Fruit fly (Drosophila melanogaster) whole organism, prepupa: ENCODE data around the gene CG13002.

Experiments used
- Blimp-1 ChIP-seq: fragments of 200-800 bp; sonication (Bioruptor generic); optimal IDR thresholded peaks from 3 replicates; lab custom pipeline; 2017; ENCODE audit warnings: missing biosample characterization, missing genetic modification characterization, mild to moderate bottlenecking, moderate library complexity, missing genetic modification reagents
- CG10631 ChIP-seq: fragments of 200-800 bp; sonication (Bioruptor generic); optimal IDR thresholded peaks from 2 replicates; lab custom pipeline; 2016; ENCODE audit warnings: missing biosample characterization, missing genetic modification characterization
- CG11294 ChIP-seq: fragments of 200-800 bp; sonication (Bioruptor generic); IDR thresholded peaks from 2 replicates; pipeline ENCODE4 v1.3.6; 2022; ENCODE audit warnings: missing biosample characterization, missing genetic modification characterization
- CG11902 ChIP-seq: fragments of 200-800 bp; sonication (Bioruptor generic); optimal IDR thresholded peaks from 3 replicates; lab custom pipeline; 2016; ENCODE audit warnings: missing biosample characterization, missing genetic modification characterization
- CG15336 ChIP-seq: fragments of 200-800 bp; sonication (Bioruptor generic); IDR thresholded peaks from 2 replicates; pipeline ENCODE4 v1.3.6; 2022; ENCODE audit warnings: missing biosample characterization, missing genetic modification characterization
- CG1621 ChIP-seq: fragments of 200-800 bp; sonication (Bioruptor generic); optimal IDR thresholded peaks from 3 replicates; lab custom pipeline; 2018; ENCODE audit warnings: missing biosample characterization, mild to moderate bottlenecking, missing genetic modification characterization
- CG3032 ChIP-seq: fragments of 200-800 bp; optimal IDR thresholded peaks from 2 replicates; lab custom pipeline; 2019; ENCODE audit warnings: missing biosample characterization, mild to moderate bottlenecking, missing genetic modification characterization, moderate library complexity
- CG31627 ChIP-seq: fragments of 200-800 bp; sonication (Bioruptor generic); optimal IDR thresholded peaks from 3 replicates; lab custom pipeline; 2016; ENCODE audit warnings: missing biosample characterization, missing genetic modification characterization
- CG32006 ChIP-seq: fragments of 200-800 bp; sonication (Bioruptor generic); optimal IDR thresholded peaks from 3 replicates; lab custom pipeline; 2017; ENCODE audit warnings: missing biosample characterization, mild to moderate bottlenecking, missing genetic modification characterization
- CG34406 ChIP-seq: fragments of 200-800 bp; sonication (Bioruptor generic); optimal IDR thresholded peaks from 3 replicates; lab custom pipeline; 2016; ENCODE audit warnings: missing biosample characterization, missing genetic modification characterization
- CG3919 ChIP-seq: fragments of 200-800 bp; sonication (Bioruptor generic); optimal IDR thresholded peaks from 3 replicates; lab custom pipeline; 2016; ENCODE audit warnings: missing biosample characterization, missing genetic modification characterization
- CG4318 ChIP-seq: fragments of 200-800 bp; sonication (Bioruptor generic); optimal IDR thresholded peaks from 3 replicates; lab custom pipeline; 2017; ENCODE audit warnings: missing biosample characterization, mild to moderate bottlenecking, missing genetic modification characterization
- CG6163 ChIP-seq: fragments of 200-800 bp; sonication (Bioruptor generic); IDR thresholded peaks from 3 replicates; pipeline ENCODE4 v1.3.6; 2022; ENCODE audit warnings: missing biosample characterization, missing genetic modification characterization
- CG6276 ChIP-seq: fragments of 200-800 bp; sonication (Bioruptor generic); optimal IDR thresholded peaks from 2 replicates; lab custom pipeline; 2017; ENCODE audit warnings: missing biosample characterization, mild to moderate bottlenecking, missing genetic modification characterization
- CG6792 ChIP-seq: fragments of 200-800 bp; sonication (Bioruptor generic); optimal IDR thresholded peaks from 3 replicates; lab custom pipeline; 2016; ENCODE audit warnings: missing biosample characterization, missing genetic modification characterization
- CG6808 ChIP-seq: fragments of 200-800 bp; sonication (Bioruptor generic); optimal IDR thresholded peaks from 3 replicates; lab custom pipeline; 2017; ENCODE audit warnings: missing biosample characterization, missing genetic modification characterization, mild to moderate bottlenecking, moderate library complexity, missing genetic modification reagents
- CG7368 ChIP-seq: fragments of 200-800 bp; sonication (Bioruptor generic); optimal IDR thresholded peaks from 3 replicates; lab custom pipeline; 2016; ENCODE audit warnings: missing biosample characterization, missing genetic modification characterization
- CG8319 ChIP-seq: fragments of 200-800 bp; sonication (Bioruptor generic); optimal IDR thresholded peaks from 3 replicates; lab custom pipeline; 2016; ENCODE audit warnings: missing biosample characterization, missing genetic modification characterization
- CG9139 ChIP-seq: fragments of 200-800 bp; sonication (Bioruptor generic); optimal IDR thresholded peaks from 3 replicates; lab custom pipeline; 2017; ENCODE audit warnings: missing biosample characterization, mild to moderate bottlenecking, missing genetic modification characterization
- Eip75B ChIP-seq: fragments of 200-800 bp; sonication (Bioruptor generic); optimal IDR thresholded peaks from 3 replicates; lab custom pipeline; 2016; ENCODE audit warnings: missing biosample characterization, missing genetic modification characterization
- Eip78C ChIP-seq: fragments of 200-800 bp; sonication (Bioruptor generic); peaks from one replicate; lab custom pipeline; 2016; ENCODE audit warnings: missing biosample characterization, missing genetic modification characterization
- Eip93F ChIP-seq: fragments of 200-800 bp; sonication (Bioruptor generic); optimal IDR thresholded peaks from 2 replicates; lab custom pipeline; 2016; ENCODE audit warnings: missing biosample characterization, mild to moderate bottlenecking, missing genetic modification characterization
- Ets21C ChIP-seq: fragments of 200-800 bp; sonication (Bioruptor generic); optimal IDR thresholded peaks from 3 replicates; lab custom pipeline; 2016; ENCODE audit warnings: missing biosample characterization, missing genetic modification characterization
- Ets96B ChIP-seq: fragments of 200-800 bp; optimal IDR thresholded peaks from 2 replicates; lab custom pipeline; 2019; ENCODE audit warnings: missing biosample characterization, mild to moderate bottlenecking, missing genetic modification characterization, moderate library complexity
- Gug ChIP-seq: fragments of 200-800 bp; sonication (Bioruptor generic); IDR thresholded peaks from 2 replicates; pipeline ENCODE4 v1.3.6; 2022; ENCODE audit warnings: missing biosample characterization, missing genetic modification characterization
- Hr38 ChIP-seq: sonication (Bioruptor generic); optimal IDR thresholded peaks from 2 replicates; lab custom pipeline; 2016; ENCODE audit warnings: missing biosample characterization, missing genetic modification characterization
- Hr39 ChIP-seq: fragments of 200-800 bp; sonication (Bioruptor generic); optimal IDR thresholded peaks from 2 replicates; lab custom pipeline; 2016; ENCODE audit warnings: missing biosample characterization, missing genetic modification characterization
- Met ChIP-seq: fragments of 200-800 bp; sonication (Bioruptor generic); optimal IDR thresholded peaks from 3 replicates; lab custom pipeline; 2016; ENCODE audit warnings: missing biosample characterization, missing genetic modification characterization
- OdsH ChIP-seq: fragments of 200-800 bp; sonication (Bioruptor generic); optimal IDR thresholded peaks from 3 replicates; lab custom pipeline; 2016; ENCODE audit warnings: missing biosample characterization, missing genetic modification characterization
- Smox ChIP-seq: fragments of 200-800 bp; sonication (Bioruptor generic); optimal IDR thresholded peaks from 3 replicates; lab custom pipeline; 2016; ENCODE audit warnings: missing biosample characterization, missing genetic modification characterization
- Sox102F ChIP-seq: fragments of 200-800 bp; sonication (Bioruptor generic); optimal IDR thresholded peaks from 2 replicates; lab custom pipeline; 2016; ENCODE audit warnings: missing biosample characterization, mild to moderate bottlenecking, missing genetic modification characterization
- Sox15 ChIP-seq: fragments of 200-800 bp; sonication (Bioruptor generic); optimal IDR thresholded peaks from 3 replicates; lab custom pipeline; 2016; ENCODE audit warnings: missing biosample characterization, missing genetic modification characterization
- achi ChIP-seq: fragments of 200-800 bp; sonication (Bioruptor generic); optimal IDR thresholded peaks from 3 replicates; lab custom pipeline; 2016; ENCODE audit warnings: missing biosample characterization, missing genetic modification characterization
- acj6 ChIP-seq: fragments of 200-800 bp; sonication (Bioruptor generic); optimal IDR thresholded peaks from 3 replicates; lab custom pipeline; 2016; ENCODE audit warnings: missing biosample characterization, missing genetic modification characterization
- dac ChIP-seq: fragments of 200-800 bp; sonication (Bioruptor generic); optimal IDR thresholded peaks from 2 replicates; lab custom pipeline; 2017; ENCODE audit warnings: missing biosample characterization, mild to moderate bottlenecking, missing genetic modification characterization
- dsx ChIP-seq: fragments of 200-800 bp; optimal IDR thresholded peaks from 3 replicates; lab custom pipeline; 2019; ENCODE audit warnings: missing biosample characterization, mild to moderate bottlenecking, missing genetic modification characterization, moderate library complexity; ENCODE audit not compliant: poor library complexity, severe bottlenecking
- fd59A ChIP-seq: fragments of 200-800 bp; sonication (Bioruptor generic); optimal IDR thresholded peaks from 2 replicates; lab custom pipeline; 2017; ENCODE audit warnings: missing biosample characterization, mild to moderate bottlenecking, missing genetic modification characterization, missing genetic modification reagents
- fd85E ChIP-seq: fragments of 200-800 bp; sonication (Bioruptor generic); optimal IDR thresholded peaks from 3 replicates; lab custom pipeline; 2016; ENCODE audit warnings: missing biosample characterization, missing genetic modification characterization
- fkh ChIP-seq: fragments of 200-800 bp; sonication (Bioruptor generic); optimal IDR thresholded peaks from 3 replicates; lab custom pipeline; 2017; ENCODE audit warnings: missing biosample characterization, mild to moderate bottlenecking, missing genetic modification characterization, moderate library complexity
- lz ChIP-seq: fragments of 200-800 bp; sonication (Bioruptor generic); optimal IDR thresholded peaks from 3 replicates; lab custom pipeline; 2016; ENCODE audit warnings: missing biosample characterization, missing genetic modification characterization
- net ChIP-seq: fragments of 200-800 bp; sonication (Bioruptor generic); optimal IDR thresholded peaks from 3 replicates; lab custom pipeline; 2016; ENCODE audit warnings: missing biosample characterization, missing genetic modification characterization
- salr ChIP-seq, 2 experiments: fragments of 200-800 bp; sonication (Bioruptor generic); optimal IDR thresholded peaks; 3 replicates each; lab custom pipeline; 2016 to 2018; ENCODE audit warnings: missing biosample characterization in 2 of 2, missing genetic modification characterization in 2 of 2, mild to moderate bottlenecking in 1 of 2
- spab ChIP-seq: fragments of 200-800 bp; sonication (Bioruptor generic); optimal IDR thresholded peaks from 2 replicates; lab custom pipeline; 2017; ENCODE audit warnings: missing biosample characterization, mild to moderate bottlenecking, missing genetic modification characterization, missing genetic modification reagents
- svp ChIP-seq: fragments of 200-800 bp; sonication (Bioruptor generic); peaks from one replicate; lab custom pipeline; 2016; ENCODE audit warnings: missing biosample characterization, missing genetic modification characterization
- topi ChIP-seq: fragments of 200-800 bp; sonication (Bioruptor generic); optimal IDR thresholded peaks from 3 replicates; lab custom pipeline; 2016; ENCODE audit warnings: missing biosample characterization, missing genetic modification characterization
- vri ChIP-seq: fragments of 200-800 bp; sonication (Bioruptor generic); optimal IDR thresholded peaks from 3 replicates; lab custom pipeline; 2016; ENCODE audit warnings: missing biosample characterization, mild to moderate bottlenecking, missing genetic modification characterization

CG13002 gene

DNA sequence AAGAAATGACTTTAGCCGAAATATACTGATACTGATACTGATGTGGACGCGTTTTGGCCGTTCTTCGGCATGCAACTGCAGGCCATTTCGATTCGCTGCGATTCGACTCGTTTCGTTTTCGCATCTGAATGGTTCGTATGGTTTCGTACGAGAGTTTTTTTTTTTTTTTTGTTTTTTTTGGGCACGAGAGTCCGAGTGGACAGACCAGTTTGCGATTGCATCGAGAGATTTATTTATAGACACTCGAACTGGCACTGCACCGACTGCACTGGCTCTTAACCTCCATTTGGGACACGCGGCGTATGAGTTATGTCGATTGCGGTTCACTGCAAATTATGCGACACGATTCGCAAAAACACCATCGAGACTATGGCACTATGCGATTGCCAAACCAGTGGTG, 16.5 kb downstream of the CG13002 start (continued):
- TF ChIP-seq Blimp-1 (GFP tag; lab: Kevin White, UChicago) (no peak), Eip78C (GFP tag; lab: Kevin White, UChicago) (peak; percentile 57), CG7368 (GFP tag; lab: Kevin White, UChicago) (no peak), CG6163 (GFP tag; lab: Robert Waterston, UW) (peak; percentile 61; the same call in 2 of the 3 replicates), CG34406 (GFP tag; lab: Kevin White, UChicago) (no peak), CG10631 (GFP tag; lab: Kevin White, UChicago) (no peak), dac (GFP tag; lab: Kevin White, UChicago) (no peak), CG3032 (tag; lab: Kevin White, UChicago) (no peak), CG32006 (GFP tag; lab: Kevin White, UChicago) (no peak), CG6276 (peak; percentile 35), Smox (GFP tag; lab: Kevin White, UChicago) (no peak), fkh (GFP tag; lab: Kevin White, UChicago) (no peak), achi (GFP tag; lab: Kevin White, UChicago) (no peak), CG31627 (GFP tag; lab: Kevin White, UChicago) (no peak), salr (GFP tag; optimal IDR thresholded peaks at IDR 0.05; lab: Kevin White, UChicago) (no peak), lz (GFP tag; lab: Kevin White, UChicago) (no peak), fd59A (GFP tag; lab: Kevin White, UChicago) (no peak), CG1621 (tag; lab: Kevin White, UChicago) (no peak), Eip93F (GFP tag; lab: Kevin White, UChicago) (no peak), acj6 (no peak), CG4318 (GFP tag; lab: Kevin White, UChicago) (no peak), CG8319 (GFP tag; lab: Kevin White, UChicago) (no peak), CG15336 (GFP tag; lab: Robert Waterston, UW) (peak; percentile 50; the same call in 1 of the 2 replicates), CG11294 (GFP tag; lab: Robert Waterston, UW) (no peak), Met (GFP tag; lab: Kevin White, UChicago) (no peak), Ets96B (tag; lab: Kevin White, UChicago) (peak; percentile 17), dsx (peak; percentile 14), CG6792 (GFP tag; lab: Kevin White, UChicago) (no peak), Eip75B (GFP tag; lab: Kevin White, UChicago) (no peak), CG6808 (GFP tag; lab: Kevin White, UChicago) (peak; percentile 51), vri (GFP tag; lab: Kevin White, UChicago) (no peak), CG3919 (no peak), Sox15 (GFP tag; lab: Kevin White, UChicago) (no peak), Hr38 (GFP tag; lab: Kevin White, UChicago) (no peak)
- TF ChIP-seq, all 60 proteins: peak for 15

DNA sequence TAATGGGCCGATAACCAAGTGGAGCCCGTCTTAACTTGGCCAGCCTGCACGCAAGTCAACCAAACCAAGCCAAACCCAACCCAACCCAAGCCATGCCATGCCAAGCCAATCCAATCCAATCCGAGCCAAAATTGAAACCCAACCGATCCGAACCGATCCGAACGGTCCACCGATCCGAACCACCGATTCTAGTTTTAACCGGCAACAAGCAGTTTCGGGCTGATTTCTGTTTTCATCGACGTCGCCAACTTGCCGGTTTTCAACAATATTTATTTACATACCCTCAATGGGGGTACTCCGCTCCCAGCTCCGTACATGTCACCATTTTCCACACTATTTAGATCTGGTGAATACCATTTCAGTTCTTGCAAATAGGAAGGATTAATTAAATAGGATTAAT, 17.4 kb downstream of the CG13002 start:
- TF ChIP-seq fkh (GFP tag; lab: Kevin White, UChicago) = peak; percentile 9
- peak; percentile 55 for TF ChIP-seq Eip78C (GFP tag; lab: Kevin White, UChicago)
- TF ChIP-seq Ets21C (GFP tag; lab: Kevin White, UChicago) = no peak

DNA sequence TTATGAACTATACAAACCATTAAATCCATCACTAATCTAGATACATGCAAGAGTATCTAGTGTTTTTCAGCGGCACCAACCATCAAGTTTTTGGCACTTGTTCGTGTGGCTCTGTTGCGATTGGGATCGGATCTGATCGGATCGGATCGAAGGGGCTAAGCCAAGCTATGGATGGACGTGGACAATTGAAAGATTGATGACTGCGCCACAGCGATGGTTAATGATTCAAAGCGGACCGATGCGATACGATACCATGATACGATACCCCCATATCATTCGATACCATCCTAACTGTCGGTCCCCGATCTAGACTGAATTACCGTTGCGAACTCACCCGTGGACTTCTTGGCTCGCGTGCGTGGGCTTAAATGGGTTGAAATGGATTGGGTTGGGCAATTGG, 18.1 kb downstream of the CG13002 start:
- TF ChIP-seq Hr39 (GFP tag; lab: Kevin White, UChicago) (no peak), svp (no peak), CG3032 (tag; lab: Kevin White, UChicago) (no peak), Eip78C (GFP tag; lab: Kevin White, UChicago) (no peak), CG3919 (no peak), CG11902 (GFP tag; lab: Kevin White, UChicago) (no peak), OdsH (no peak), spab (no peak), CG34406 (GFP tag; lab: Kevin White, UChicago) (no peak), fd85E (no peak), Ets96B (tag; lab: Kevin White, UChicago) (no peak), Met (GFP tag; lab: Kevin White, UChicago) (no peak), CG6163 (GFP tag; lab: Robert Waterston, UW) (no peak), dsx (no peak), Sox102F (no peak), lz (GFP tag; lab: Kevin White, UChicago) (no peak), Gug (GFP tag; lab: Robert Waterston, UW) (no peak), topi (GFP tag; lab: Kevin White, UChicago) (no peak), CG9139 (GFP tag; lab: Kevin White, UChicago) (no peak), net (no peak)
- TF ChIP-seq, all 60 proteins: peak for 0
